Fruit fly (Drosophila melanogaster) whole organism, embryonic: ENCODE data around the gene CG14820.
A peak's percentile ranks its signal among the peaks of the same experiment; 100 is the strongest.

ENCODE experiments used
- Atf6 ChIP-seq: fragments of 200-800 bp; sonication (Bioruptor generic); IDR thresholded peaks from 2 replicates; pipeline ENCODE4 v1.3.6; 2022; ENCODE audit warnings: missing biosample characterization, missing genetic modification characterization
- B-H2 ChIP-seq: fragments of 200-800 bp; sonication (Bioruptor generic); optimal IDR thresholded peaks from 2 replicates; lab custom pipeline; 2018; ENCODE audit warnings: missing biosample characterization, mild to moderate bottlenecking, missing genetic modification characterization
- BEAF-32 ChIP-seq: fragments of 200-800 bp; sonication (Bioruptor generic); optimal IDR thresholded peaks from 3 replicates; lab custom pipeline; 2017; ENCODE audit warnings: missing biosample characterization, missing genetic modification characterization, mild to moderate bottlenecking, moderate library complexity, missing genetic modification reagents
- C15 ChIP-seq: fragments of 200-800 bp; sonication (Bioruptor generic); IDR thresholded peaks from 3 replicates; pipeline ENCODE4 v1.3.6; 2022; ENCODE audit warnings: missing biosample characterization, missing genetic modification characterization
- CG10462 ChIP-seq: fragments of 200-800 bp; sonication (Bioruptor generic); optimal IDR thresholded peaks from 2 replicates; lab custom pipeline; 2016; ENCODE audit warnings: missing biosample characterization, missing genetic modification characterization
- CG12659 ChIP-seq: fragments of 200-800 bp; sonication (Bioruptor generic); optimal IDR thresholded peaks from 3 replicates; lab custom pipeline; 2017; ENCODE audit warnings: mild to moderate bottlenecking, missing biosample characterization, missing genetic modification reagents, missing genetic modification characterization
- CG13287 ChIP-seq: fragments of 200-800 bp; sonication (Bioruptor generic); IDR thresholded peaks from 2 replicates; pipeline ENCODE4 v1.3.6; 2022; ENCODE audit warnings: missing biosample characterization, missing genetic modification characterization; ENCODE audit not compliant: partially characterized antibody
- CG15696 ChIP-seq: fragments of 200-800 bp; sonication (Bioruptor generic); optimal IDR thresholded peaks from 2 replicates; lab custom pipeline; 2019; ENCODE audit warnings: missing biosample characterization, mild to moderate bottlenecking, missing genetic modification characterization, moderate library complexity
- CG17361 ChIP-seq: fragments of 200-800 bp; sonication (Bioruptor generic); IDR thresholded peaks from 3 replicates; pipeline ENCODE4 v1.3.6; 2022; ENCODE audit warnings: missing biosample characterization, missing genetic modification characterization
- CG17385 ChIP-seq: fragments of 200-800 bp; sonication (Bioruptor generic); optimal IDR thresholded peaks from 3 replicates; lab custom pipeline; 2018; ENCODE audit warnings: missing biosample characterization, mild to moderate bottlenecking, missing genetic modification characterization
- CG17829 ChIP-seq: fragments of 200-800 bp; optimal IDR thresholded peaks from 2 replicates; lab custom pipeline; 2019; ENCODE audit warnings: missing biosample characterization, mild to moderate bottlenecking, missing genetic modification characterization, moderate library complexity
- CG32772 ChIP-seq: fragments of 200-800 bp; sonication (Bioruptor generic); IDR thresholded peaks from 2 replicates; pipeline ENCODE4 v1.3.6; 2022; ENCODE audit warnings: missing biosample characterization, missing genetic modification characterization
- CG34422 ChIP-seq: fragments of 200-800 bp; sonication (Bioruptor generic); IDR thresholded peaks from 3 replicates; pipeline ENCODE4 v1.3.6; 2022; ENCODE audit warnings: missing biosample characterization, missing genetic modification characterization
- CG42726 ChIP-seq: fragments of 200-800 bp; sonication (Bioruptor generic); IDR thresholded peaks from 2 replicates; pipeline ENCODE4 v1.3.6; 2022; ENCODE audit warnings: missing biosample characterization, missing genetic modification characterization; ENCODE audit not compliant: partially characterized antibody
- CG4404 ChIP-seq: fragments of 200-800 bp; sonication (Bioruptor generic); IDR thresholded peaks from 2 replicates; pipeline ENCODE4 v1.3.6; 2022; ENCODE audit warnings: missing biosample characterization, missing genetic modification characterization
- CG4820 ChIP-seq: fragments of 200-800 bp; sonication (Bioruptor generic); optimal IDR thresholded peaks from 3 replicates; lab custom pipeline; 2016; ENCODE audit warnings: missing biosample characterization, missing genetic modification characterization
- CG6654 ChIP-seq: fragments of 200-800 bp; sonication (Bioruptor generic); optimal IDR thresholded peaks from 2 replicates; lab custom pipeline; 2017; ENCODE audit warnings: missing biosample characterization, mild to moderate bottlenecking, missing genetic modification characterization
- CG6689 ChIP-seq: fragments of 200-800 bp; sonication (Bioruptor generic); IDR thresholded peaks from 2 replicates; pipeline ENCODE4 v1.3.6; 2022; ENCODE audit warnings: missing biosample characterization, missing genetic modification characterization
- CG6791 ChIP-seq: fragments of 200-800 bp; sonication (Bioruptor generic); IDR thresholded peaks from 3 replicates; pipeline ENCODE4 v1.3.6; 2022; ENCODE audit warnings: missing biosample characterization, missing genetic modification characterization; ENCODE audit not compliant: partially characterized antibody
- CG7928 ChIP-seq: fragments of 200-800 bp; sonication (Bioruptor generic); optimal IDR thresholded peaks from 2 replicates; lab custom pipeline; 2017; ENCODE audit warnings: missing biosample characterization, mild to moderate bottlenecking, missing genetic modification characterization
- CG7963 ChIP-seq: fragments of 200-800 bp; sonication (Bioruptor generic); IDR thresholded peaks from 3 replicates; pipeline ENCODE4 v1.3.6; 2022; ENCODE audit warnings: missing biosample characterization, missing genetic modification characterization; ENCODE audit not compliant: partially characterized antibody
- CG8089 ChIP-seq: fragments of 200-800 bp; sonication (Bioruptor generic); optimal IDR thresholded peaks from 3 replicates; lab custom pipeline; 2016; ENCODE audit warnings: missing biosample characterization, missing genetic modification characterization
- CG9876 ChIP-seq: fragments of 200-800 bp; sonication (Bioruptor generic); optimal IDR thresholded peaks from 2 replicates; lab custom pipeline; 2016; ENCODE audit warnings: missing biosample characterization, missing genetic modification characterization
- D19A ChIP-seq: fragments of 200-800 bp; optimal IDR thresholded peaks from 3 replicates; lab custom pipeline; 2019; ENCODE audit warnings: missing biosample characterization, mild to moderate bottlenecking, missing genetic modification characterization, moderate library complexity
- Dad ChIP-seq: fragments of 200-800 bp; sonication (Bioruptor generic); optimal IDR thresholded peaks from 3 replicates; lab custom pipeline; 2016; ENCODE audit warnings: missing biosample characterization, missing genetic modification characterization
- GATAe ChIP-seq: fragments of 200-800 bp; sonication (Bioruptor generic); conservative IDR thresholded peaks from 2 replicates; pipeline ENCODE4 v1.3.6; 2022; ENCODE audit warnings: missing biosample characterization, missing genetic modification characterization
- HLHmδ ChIP-seq: fragments of 200-800 bp; sonication (Bioruptor generic); optimal IDR thresholded peaks from 2 replicates; lab custom pipeline; 2018; ENCODE audit warnings: missing biosample characterization, mild to moderate bottlenecking, missing genetic modification characterization, moderate library complexity
- Hand ChIP-seq: fragments of 200-800 bp; sonication (Bioruptor generic); optimal IDR thresholded peaks from 2 replicates; lab custom pipeline; 2017; ENCODE audit warnings: mild to moderate bottlenecking, missing biosample characterization, missing genetic modification reagents, missing genetic modification characterization
- HmgD ChIP-seq: fragments of 200-800 bp; sonication (Bioruptor generic); optimal IDR thresholded peaks from 3 replicates; lab custom pipeline; 2016; ENCODE audit warnings: missing biosample characterization, missing genetic modification characterization
- Med ChIP-seq: fragments of 200-800 bp; sonication (Bioruptor generic); peaks from one replicate; lab custom pipeline; 2016; ENCODE audit warnings: missing biosample characterization, missing genetic modification characterization, mild to moderate bottlenecking, inconsistent platforms, moderate library complexity
- NFAT ChIP-seq: fragments of 200-800 bp; sonication (Bioruptor generic); IDR thresholded peaks from 2 replicates; pipeline ENCODE4 v1.3.6; 2022; ENCODE audit warnings: missing biosample characterization, missing genetic modification characterization
- NfI ChIP-seq: fragments of 200-800 bp; sonication (Bioruptor generic); optimal IDR thresholded peaks from 3 replicates; lab custom pipeline; 2018; ENCODE audit warnings: missing biosample characterization, mild to moderate bottlenecking, missing genetic modification characterization, moderate library complexity
- Oli ChIP-seq: fragments of 200-800 bp; sonication (Bioruptor generic); optimal IDR thresholded peaks from 2 replicates; lab custom pipeline; 2018; ENCODE audit warnings: missing biosample characterization, mild to moderate bottlenecking, missing genetic modification characterization, moderate library complexity
- Sox102F ChIP-seq: fragments of 200-800 bp; sonication (Bioruptor generic); optimal IDR thresholded peaks from 2 replicates; lab custom pipeline; 2018; ENCODE audit warnings: missing biosample characterization, mild to moderate bottlenecking, missing genetic modification characterization, moderate library complexity
- Stat92E ChIP-seq, 3 experiments: fragments of >200 bp in 2 of 3; fragments of 200-800 bp in 1 of 3; sonication (Bioruptor generic) in 1 of 3; optimal IDR thresholded peaks; 2 replicates each; lab custom pipeline; 2017 to 2019; ENCODE audit warnings: missing biosample characterization in 3 of 3, missing genetic modification characterization in 3 of 3, mild to moderate bottlenecking in 1 of 3, moderate library complexity in 1 of 3
- ara ChIP-seq: fragments of 200-800 bp; sonication (Bioruptor generic); IDR thresholded peaks from 2 replicates; pipeline ENCODE4 v1.3.6; 2022; ENCODE audit warnings: missing biosample characterization, missing genetic modification characterization
- bab2 ChIP-seq: fragments of 200-800 bp; sonication (Bioruptor generic); optimal IDR thresholded peaks from 2 replicates; lab custom pipeline; 2016; ENCODE audit warnings: missing biosample characterization, missing genetic modification characterization
- br ChIP-seq: fragments of >200 bp; optimal IDR thresholded peaks from 2 replicates; lab custom pipeline; 2017
- ems ChIP-seq: fragments of 200-800 bp; sonication (Bioruptor generic); optimal IDR thresholded peaks from 3 replicates; lab custom pipeline; 2016; ENCODE audit warnings: missing biosample characterization, missing genetic modification characterization
- ewg ChIP-seq: fragments of 200-800 bp; sonication (Bioruptor generic); optimal IDR thresholded peaks from 3 replicates; lab custom pipeline; 2017; ENCODE audit warnings: mild to moderate bottlenecking, missing biosample characterization, missing genetic modification reagents, missing genetic modification characterization
- eyg ChIP-seq: fragments of 200-800 bp; sonication (Bioruptor generic); optimal IDR thresholded peaks from 3 replicates; lab custom pipeline; 2016; ENCODE audit warnings: missing biosample characterization, missing genetic modification characterization
- gfzf ChIP-seq: fragments of 200-800 bp; sonication (Bioruptor generic); optimal IDR thresholded peaks from 2 replicates; lab custom pipeline; 2016; ENCODE audit warnings: missing biosample characterization, mild to moderate bottlenecking, missing genetic modification characterization, moderate library complexity
- gt ChIP-seq: fragments of 200-800 bp; sonication (Bioruptor generic); IDR thresholded peaks from 2 replicates; pipeline ENCODE4 v1.3.6; 2022; ENCODE audit warnings: missing biosample characterization, missing genetic modification characterization
- pzg ChIP-seq: fragments of 200-800 bp; sonication (Bioruptor generic); optimal IDR thresholded peaks from 3 replicates; lab custom pipeline; 2018; ENCODE audit warnings: missing biosample characterization, mild to moderate bottlenecking, missing genetic modification characterization, moderate library complexity
- scrt ChIP-seq: fragments of 200-800 bp; sonication (Bioruptor generic); optimal IDR thresholded peaks from 2 replicates; lab custom pipeline; 2018; ENCODE audit warnings: missing biosample characterization, mild to moderate bottlenecking, missing genetic modification characterization, moderate library complexity
- slbo ChIP-seq: fragments of 200-800 bp; sonication (Bioruptor generic); IDR thresholded peaks from 2 replicates; pipeline ENCODE4 v1.3.6; 2022; ENCODE audit warnings: missing biosample characterization, missing genetic modification characterization
- trem ChIP-seq: fragments of 200-800 bp; optimal IDR thresholded peaks from 3 replicates; lab custom pipeline; 2019; ENCODE audit warnings: missing biosample characterization, mild to moderate bottlenecking, missing genetic modification characterization, moderate library complexity

The CG14820 gene

DNA sequence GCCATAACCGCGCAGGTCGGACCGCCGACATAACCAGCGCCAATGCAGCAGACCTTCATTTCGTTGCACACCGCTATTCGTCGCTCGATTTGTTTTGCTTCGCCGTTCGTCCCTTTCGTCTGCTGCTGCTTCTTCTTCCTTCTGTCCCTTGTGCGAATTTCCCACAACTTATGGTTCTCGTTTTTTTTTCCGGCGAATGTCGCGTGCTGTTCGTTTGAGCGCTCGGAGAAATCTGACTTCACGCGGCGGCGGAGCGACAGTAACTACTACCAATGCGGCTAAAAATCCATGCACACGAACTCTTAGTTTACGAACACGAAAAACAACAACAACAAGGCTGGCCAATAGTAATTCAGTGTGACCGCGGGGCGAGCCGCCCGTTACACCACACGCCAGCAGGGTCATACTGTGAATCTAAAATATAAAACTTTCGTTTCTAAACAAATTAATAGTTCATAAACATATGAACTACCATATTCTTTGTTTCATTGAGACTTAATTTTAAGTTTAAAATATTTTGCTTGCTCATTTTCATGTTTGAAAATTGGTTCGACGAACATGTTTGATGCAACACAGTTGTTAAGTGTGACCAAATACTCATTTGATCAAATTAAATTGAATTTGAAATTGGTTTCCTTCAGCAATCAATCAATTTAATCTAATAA, 31.9 kb downstream of the CG14820 start, which contains the start of gene sgl (continued):
- TF ChIP-seq gfzf (GFP tag; lab: Kevin White, UChicago) (peak; percentile 95), NfI (GFP tag; lab: Kevin White, UChicago) (peak; percentile 14), CG8089 (GFP tag; lab: Kevin White, UChicago) (peak; percentile 48), br (lab: Kevin White, UChicago) (no peak), CG32772 (0 out of 2 replicates have a peak, but pooled peaks have one; percentile 14), CG42726 (peak; percentile 82), CG6654 (GFP tag; lab: Kevin White, UChicago) (no peak), C15 (GFP tag; lab: Robert Waterston, UW) (no peak), Atf6 (GFP tag; lab: Robert Waterston, UW) (peak; percentile 42; the same call in 1 of the 2 replicates), CG6689 (GFP tag; lab: Robert Waterston, UW) (peak; percentile 28; the same call in 1 of the 2 replicates), BEAF-32 (GFP tag; lab: Kevin White, UChicago) (peak; percentile 38), B-H2 (GFP tag; lab: Kevin White, UChicago) (peak; percentile 74), eyg (GFP tag; lab: Kevin White, UChicago) (peak; percentile 22), HLHmδ (peak; percentile 76), ems (no peak), CG34422 (peak; percentile 91), CG12659 (GFP tag; lab: Kevin White, UChicago) (peak; percentile 66), bab2 (GFP tag; lab: Kevin White, UChicago) (no peak), gt (no peak), Oli (tag; lab: Kevin White, UChicago) (peak; percentile 15), slbo (GFP tag; lab: Robert Waterston, UW) (peak; percentile 48), CG17385 (peak; percentile 95), D19A (tag; lab: Kevin White, UChicago) (peak; percentile 11), pzg (peak; percentile 82), trem (tag; lab: Kevin White, UChicago) (peak; percentile 87), CG6791 (GFP tag; lab: Robert Waterston, UW) (peak; percentile 68; the same call in 1 of the 3 replicates), scrt (GFP tag; lab: Kevin White, UChicago) (peak; percentile 53), Sox102F (GFP tag; lab: Kevin White, UChicago) (no peak), CG7963 (GFP tag; lab: Robert Waterston, UW) (0 out of 3 replicates have a peak, but pooled peaks have one; percentile 27), CG4404 (GFP tag; lab: Robert Waterston, UW) (no peak), CG17829 (tag; lab: Kevin White, UChicago) (peak; percentile 67), HmgD (GFP tag; lab: Kevin White, UChicago) (peak; percentile 73), CG4820 (GFP tag; lab: Kevin White, UChicago) (no peak), GATAe (no peak), CG13287 (GFP tag; lab: Robert Waterston, UW) (peak; percentile 74), CG15696 (tag; lab: Kevin White, UChicago) (peak; percentile 7), NFAT (GFP tag; lab: Robert Waterston, UW) (peak; percentile 64; the same call in 1 of the 2 replicates), Med (GFP tag; lab: Kevin White, UChicago) (peak; percentile 91), CG7928 (GFP tag; lab: Kevin White, UChicago) (no peak), CG10462 (GFP tag; lab: Kevin White, UChicago) (no peak), CG9876 (GFP tag; lab: Kevin White, UChicago) (peak; percentile 16), Hand (GFP tag; lab: Kevin White, UChicago) (no peak), Dad (GFP tag; lab: Kevin White, UChicago) (peak; percentile 21), ewg (peak; percentile 2), CG17361 (GFP tag; lab: Robert Waterston, UW) (0 out of 3 replicates have a peak, but pooled peaks have one; percentile 6), Stat92E (GFP tag; optimal IDR thresholded peaks at IDR 0.05; lab: Kevin White, UChicago) (peak in 1 of 3 experiments; percentile 74), ara (GFP tag; lab: Robert Waterston, UW) (peak; percentile 41; the same call in 1 of the 2 replicates)
